Worm (Caenorhabditis elegans) whole organism, L3 larva: ENCODE results near the gene C52E2.5.

Source experiments
- fkh-10 ChIP-seq: sonication (generic microtip); optimal IDR thresholded peaks from 2 replicates; lab custom pipeline; 2017; ENCODE audit warnings: missing biosample characterization, missing genetic modification reagents, missing genetic modification characterization
- nhr-43 ChIP-seq: sonication (generic microtip); optimal IDR thresholded peaks from 2 replicates; lab custom pipeline; 2016; ENCODE audit warnings: mild to moderate bottlenecking, missing genetic modification characterization, missing compliant biosample characterization; ENCODE audit not compliant: poor library complexity, severe bottlenecking
- snpc-4 ChIP-seq: fragments of 150-350 bp; optimal IDR thresholded peaks from 2 replicates; lab custom pipeline; 2014; ENCODE audit warnings: missing biosample characterization, missing genetic modification characterization

ce11 chrII:1830182-1830682 lies 12.5 kb downstream of the C52E2.5 start, which contains the start of gene math-40:
- TF ChIP-seq fkh-10 (GFP tag; lab: Kevin White, UChicago): no peak
- no peak for TF ChIP-seq snpc-4 (tag; lab: Kevin White, UChicago)
- no peak for TF ChIP-seq nhr-43 (tag; lab: Kevin White, UChicago)
